Worm (Caenorhabditis elegans) whole organism, L3 larva: Measurements from ENCODE around the gene acs-11.

Source experiments
- R02D3.7 ChIP-seq: fragments of 150-350 bp; optimal IDR thresholded peaks from 2 replicates; lab custom pipeline; 2014; ENCODE audit warnings: missing biosample characterization, missing genetic modification characterization
- ZK546.5 ChIP-seq: sonication (generic microtip); optimal IDR thresholded peaks from 2 replicates; lab custom pipeline; 2017; ENCODE audit warnings: missing biosample characterization, missing genetic modification characterization
- aly-2 ChIP-seq: fragments of 150-350 bp; optimal IDR thresholded peaks from 2 replicates; lab custom pipeline; 2014; ENCODE audit warnings: missing biosample characterization, missing genetic modification characterization
- ama-1 ChIP-seq: fragments of 150-350 bp; optimal IDR thresholded peaks from 2 replicates; lab custom pipeline; 2018
- ceh-16 ChIP-seq: sonication (generic microtip); optimal IDR thresholded peaks from 2 replicates; lab custom pipeline; 2017; ENCODE audit warnings: missing biosample characterization, missing genetic modification characterization
- ceh-28 ChIP-seq: fragments of 150-350 bp; optimal IDR thresholded peaks from 2 replicates; lab custom pipeline; 2014; ENCODE audit warnings: missing biosample characterization, missing genetic modification reagents, missing genetic modification characterization
- ceh-9 ChIP-seq: sonication (generic microtip); optimal IDR thresholded peaks from 2 replicates; lab custom pipeline; 2018; ENCODE audit warnings: missing biosample characterization, missing genetic modification characterization
- daf-12 ChIP-seq: fragments of 150-350 bp; optimal IDR thresholded peaks from 2 replicates; lab custom pipeline; 2014; ENCODE audit warnings: missing biosample characterization, missing genetic modification reagents, missing genetic modification characterization
- egl-27 ChIP-seq: sonication (generic microtip); optimal IDR thresholded peaks from 4 replicates; lab custom pipeline; 2017; ENCODE audit warnings: missing biosample characterization, missing genetic modification reagents, missing genetic modification characterization
- egl-5 ChIP-seq: fragments of 150-350 bp; optimal IDR thresholded peaks from 2 replicates; lab custom pipeline; 2017; ENCODE audit warnings: missing biosample characterization, missing genetic modification reagents, missing genetic modification characterization, inconsistent platforms
- elt-1 ChIP-seq: fragments of 150-350 bp; optimal IDR thresholded peaks from 2 replicates; lab custom pipeline; 2014; ENCODE audit warnings: missing biosample characterization, missing genetic modification characterization
- elt-2 ChIP-seq: sonication (generic microtip); optimal IDR thresholded peaks from 2 replicates; lab custom pipeline; 2016; ENCODE audit warnings: missing genetic modification reagents, mild to moderate bottlenecking, missing genetic modification characterization, missing compliant biosample characterization
- elt-3 ChIP-seq, 3 experiments: fragments of 150-350 bp in 1 of 3; sonication (generic microtip) in 2 of 3; optimal IDR thresholded peaks; 2 replicates in 2 of 3; 4 replicates in 1 of 3; lab custom pipeline; 2014 to 2017; ENCODE audit warnings: missing biosample characterization in 3 of 3, missing genetic modification characterization in 3 of 3
- eor-1 ChIP-seq, 2 experiments: fragments of 150-350 bp; optimal IDR thresholded peaks; 2 replicates each; lab custom pipeline; 2014 to 2018; ENCODE audit warnings: missing biosample characterization in 2 of 2, missing genetic modification characterization in 2 of 2
- fkh-10 ChIP-seq: sonication (generic microtip); optimal IDR thresholded peaks from 2 replicates; lab custom pipeline; 2017; ENCODE audit warnings: missing biosample characterization, missing genetic modification reagents, missing genetic modification characterization
- fkh-2 ChIP-seq: fragments of 150-350 bp; optimal IDR thresholded peaks from 2 replicates; lab custom pipeline; 2014; ENCODE audit warnings: missing biosample characterization, missing genetic modification reagents, missing genetic modification characterization
- fos-1 ChIP-seq: fragments of 150-350 bp; optimal IDR thresholded peaks from 2 replicates; lab custom pipeline; 2014; ENCODE audit warnings: missing biosample characterization, missing genetic modification characterization
- hmg-11 ChIP-seq: sonication (generic microtip); optimal IDR thresholded peaks from 2 replicates; lab custom pipeline; 2016; ENCODE audit warnings: missing genetic modification characterization, missing compliant biosample characterization
- jun-1 ChIP-seq: fragments of 150-350 bp; optimal IDR thresholded peaks from 2 replicates; lab custom pipeline; 2014; ENCODE audit warnings: missing biosample characterization, missing genetic modification reagents, missing genetic modification characterization
- lin-15B ChIP-seq: fragments of 150-350 bp; optimal IDR thresholded peaks from 2 replicates; lab custom pipeline; 2014; ENCODE audit warnings: missing biosample characterization, missing genetic modification characterization
- lin-39 ChIP-seq: fragments of 150-350 bp; optimal IDR thresholded peaks from 2 replicates; lab custom pipeline; 2018; ENCODE audit warnings: missing biosample characterization, missing genetic modification reagents, missing genetic modification characterization
- lsy-12 ChIP-seq: sonication (generic microtip); optimal IDR thresholded peaks from 2 replicates; lab custom pipeline; 2016; ENCODE audit warnings: mild to moderate bottlenecking, missing genetic modification characterization, missing compliant biosample characterization
- mdl-1 ChIP-seq: fragments of 150-350 bp; optimal IDR thresholded peaks from 2 replicates; lab custom pipeline; 2014; ENCODE audit warnings: missing biosample characterization, missing genetic modification characterization
- mml-1 ChIP-seq: fragments of 150-350 bp; sonication (generic microtip); optimal IDR thresholded peaks from 3 replicates; lab custom pipeline; 2014; ENCODE audit warnings: missing biosample characterization, missing genetic modification characterization
- nfya-1 ChIP-seq: sonication (generic microtip); optimal IDR thresholded peaks from 2 replicates; lab custom pipeline; 2017; ENCODE audit warnings: missing genetic modification characterization, mild to moderate bottlenecking, missing compliant biosample characterization, antibody characterized with exemption, moderate library complexity; ENCODE audit not compliant: insufficient read depth
- nhr-11 ChIP-seq: fragments of 150-350 bp; optimal IDR thresholded peaks from 2 replicates; lab custom pipeline; 2014; ENCODE audit warnings: missing biosample characterization, missing genetic modification characterization
- nhr-12 ChIP-seq: fragments of 150-350 bp; optimal IDR thresholded peaks from 2 replicates; lab custom pipeline; 2014; ENCODE audit warnings: missing biosample characterization, missing genetic modification characterization
- nhr-23 ChIP-seq: fragments of 150-350 bp; optimal IDR thresholded peaks from 2 replicates; lab custom pipeline; 2014; ENCODE audit warnings: missing biosample characterization, missing genetic modification reagents, missing genetic modification characterization
- nhr-237 ChIP-seq: fragments of 150-350 bp; optimal IDR thresholded peaks from 2 replicates; lab custom pipeline; 2014; ENCODE audit warnings: missing biosample characterization, missing genetic modification characterization
- nhr-25 ChIP-seq: sonication (generic microtip); optimal IDR thresholded peaks from 2 replicates; lab custom pipeline; 2017; ENCODE audit warnings: missing biosample characterization, missing genetic modification characterization
- nhr-28 ChIP-seq: fragments of 150-350 bp; optimal IDR thresholded peaks from 2 replicates; lab custom pipeline; 2014; ENCODE audit warnings: missing biosample characterization, missing genetic modification characterization
- nhr-43 ChIP-seq: sonication (generic microtip); optimal IDR thresholded peaks from 2 replicates; lab custom pipeline; 2016; ENCODE audit warnings: mild to moderate bottlenecking, missing genetic modification characterization, missing compliant biosample characterization; ENCODE audit not compliant: poor library complexity, severe bottlenecking
- nhr-67 ChIP-seq: fragments of 150-350 bp; optimal IDR thresholded peaks from 2 replicates; lab custom pipeline; 2014; ENCODE audit warnings: missing biosample characterization, missing genetic modification characterization
- nhr-76 ChIP-seq: fragments of 150-350 bp; sonication (generic microtip); optimal IDR thresholded peaks from 5 replicates; lab custom pipeline; 2014; ENCODE audit warnings: missing biosample characterization, missing genetic modification characterization
- pha-4 ChIP-seq: fragments of 150-350 bp; optimal IDR thresholded peaks from 2 replicates; lab custom pipeline; 2014; ENCODE audit warnings: missing biosample characterization, missing genetic modification reagents, missing genetic modification characterization
- pqm-1 ChIP-seq: fragments of 150-350 bp; optimal IDR thresholded peaks from 2 replicates; lab custom pipeline; 2017; ENCODE audit warnings: missing biosample characterization, missing genetic modification characterization, inconsistent platforms
- skn-1 ChIP-seq: fragments of 150-350 bp; optimal IDR thresholded peaks from 2 replicates; lab custom pipeline; 2014; ENCODE audit warnings: missing biosample characterization, missing genetic modification characterization
- snpc-4 ChIP-seq: fragments of 150-350 bp; optimal IDR thresholded peaks from 2 replicates; lab custom pipeline; 2014; ENCODE audit warnings: missing biosample characterization, missing genetic modification characterization
- tbx-2 ChIP-seq: sonication (generic microtip); optimal IDR thresholded peaks from 2 replicates; lab custom pipeline; 2016; ENCODE audit warnings: mild to moderate bottlenecking, missing genetic modification characterization, missing compliant biosample characterization
- unc-39 ChIP-seq: sonication (generic microtip); optimal IDR thresholded peaks from 4 replicates; lab custom pipeline; 2017; ENCODE audit warnings: missing biosample characterization, missing genetic modification characterization
- unc-62 ChIP-seq: fragments of 150-350 bp; sonication (generic microtip); optimal IDR thresholded peaks from 4 replicates; lab custom pipeline; 2014; ENCODE audit warnings: missing biosample characterization, missing genetic modification reagents, missing genetic modification characterization
- zag-1 ChIP-seq: fragments of 150-350 bp; optimal IDR thresholded peaks from 2 replicates; lab custom pipeline; 2014; ENCODE audit warnings: missing biosample characterization, missing genetic modification characterization
- ztf-11 ChIP-seq: fragments of 150-350 bp; optimal IDR thresholded peaks from 2 replicates; lab custom pipeline; 2014; ENCODE audit warnings: missing biosample characterization, missing genetic modification characterization

acs-11 gene

DNA sequence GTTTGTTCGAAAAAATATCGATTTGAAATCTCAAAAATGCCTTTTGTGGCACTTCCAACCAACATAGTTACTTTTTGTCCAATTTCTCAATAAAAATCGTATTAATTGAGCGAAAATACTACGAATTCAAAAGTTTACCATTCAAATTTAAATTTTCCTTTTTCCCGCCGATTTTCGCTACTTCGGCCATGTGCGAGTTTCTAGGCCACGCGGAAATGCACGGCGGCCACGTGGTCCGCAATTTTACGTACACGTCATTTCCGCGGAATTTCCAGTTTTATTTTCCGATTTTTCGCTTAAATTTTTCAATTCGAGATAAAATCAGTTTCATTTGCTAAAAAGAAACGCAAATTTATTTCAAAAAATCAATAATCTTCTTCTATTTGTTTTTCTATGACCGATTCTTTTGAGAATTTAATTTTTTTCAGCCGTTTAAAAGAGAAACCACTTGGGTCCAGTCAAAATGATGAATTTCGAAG is 1.9 kb upstream of the acs-11 start, which contains the start of gene eas-1:
TSS of gene eas-1 (plus strand) at position 429 of the 479 bp plus-strand sequence.
- no peak for TF ChIP-seq ztf-11 (tag; lab: Kevin White, UChicago)
- TF ChIP-seq R02D3.7 (tag; lab: Kevin White, UChicago) = peak; percentile 25
- TF ChIP-seq ama-1 (lab: Kevin White, UChicago) = no peak
- no peak for TF ChIP-seq nhr-76 (tag; lab: Kevin White, UChicago)
- peak; percentile 57 for TF ChIP-seq jun-1
- no peak for TF ChIP-seq unc-62 (GFP tag; lab: Kevin White, UChicago)
- TF ChIP-seq egl-5 (tag; lab: Kevin White, UChicago) = no peak
- no peak for TF ChIP-seq elt-3 (tag; optimal IDR thresholded peaks at IDR 0.05; lab: Kevin White, UChicago)
- no peak for TF ChIP-seq pha-4
- TF ChIP-seq nhr-28 (tag; lab: Kevin White, UChicago) = no peak
- TF ChIP-seq nhr-23 (tag; lab: Kevin White, UChicago) = peak; percentile 81
- TF ChIP-seq egl-27 = no peak
- no peak for TF ChIP-seq elt-1 (tag; lab: Kevin White, UChicago)
- TF ChIP-seq nhr-237 (tag; lab: Kevin White, UChicago) = no peak
- no peak for TF ChIP-seq nhr-67 (tag; lab: Kevin White, UChicago)
- peak; percentile 72 for TF ChIP-seq snpc-4
- TF ChIP-seq fos-1 = no peak
- TF ChIP-seq lsy-12 (tag; lab: Kevin White, UChicago) = peak; percentile 82
- TF ChIP-seq eor-1 (tag; optimal IDR thresholded peaks at IDR 0.05; lab: Kevin White, UChicago) = no peak
- peak; percentile 22 for TF ChIP-seq hmg-11 (tag; lab: Kevin White, UChicago)
- no peak for TF ChIP-seq zag-1 (tag; lab: Kevin White, UChicago)
- no peak for TF ChIP-seq ceh-16 (tag; lab: Kevin White, UChicago)
- TF ChIP-seq daf-12 (tag; lab: Kevin White, UChicago) = no peak
- peak; percentile 35 for TF ChIP-seq ceh-28 (tag; lab: Kevin White, UChicago)
- peak; percentile 62 for TF ChIP-seq elt-2 (tag; lab: Kevin White, UChicago)
- peak; percentile 3 for TF ChIP-seq tbx-2 (tag; lab: Kevin White, UChicago)
- TF ChIP-seq pqm-1 (tag; lab: Kevin White, UChicago) = peak; percentile 21
- TF ChIP-seq fkh-10 (GFP tag; lab: Kevin White, UChicago) = no peak
- no peak for TF ChIP-seq nhr-12 (tag; lab: Kevin White, UChicago)
- peak; percentile 90 for TF ChIP-seq nhr-43 (tag; lab: Kevin White, UChicago)
- TF ChIP-seq aly-2 = no peak
- TF ChIP-seq lin-15B (tag; lab: Kevin White, UChicago) = peak; percentile 82
- TF ChIP-seq ceh-9 = no peak
- TF ChIP-seq mml-1 (tag; lab: Kevin White, UChicago) = no peak
- TF ChIP-seq skn-1 (tag; lab: Kevin White, UChicago) = peak; percentile 44
- no peak for TF ChIP-seq fkh-2 (tag; lab: Kevin White, UChicago)
- TF ChIP-seq mdl-1 = peak; percentile 53
- TF ChIP-seq lin-39 (tag; lab: Kevin White, UChicago) = peak; percentile 52
- peak; percentile 82 for TF ChIP-seq nfya-1
- no peak for TF ChIP-seq ZK546.5
- TF ChIP-seq unc-39 = no peak
- no peak for TF ChIP-seq nhr-11
- TF ChIP-seq nhr-25 (tag; lab: Kevin White, UChicago) = peak; percentile 77
- TF ChIP-seq, all 47 proteins: peak for 17

DNA sequence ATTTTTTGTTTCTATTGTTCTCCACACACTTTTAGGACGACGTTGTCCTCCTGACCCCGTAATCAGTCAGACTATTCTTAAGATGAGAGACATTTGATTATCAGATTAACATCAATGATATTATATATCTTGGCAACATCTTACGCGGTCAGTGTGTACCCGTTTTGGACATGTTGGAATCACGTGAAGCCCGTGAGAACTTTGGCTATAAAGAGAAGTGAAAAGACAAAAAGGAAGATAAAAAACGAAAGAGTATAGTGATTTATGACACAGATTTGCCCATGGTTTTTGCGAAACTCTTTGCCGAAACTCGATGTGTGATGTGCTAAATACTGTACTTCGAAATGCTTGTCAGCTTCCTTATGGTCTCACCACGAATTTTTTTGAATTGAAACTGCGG is 3.3 kb downstream of the acs-11 start:
- TF ChIP-seq lsy-12 (tag; lab: Kevin White, UChicago) (peak; percentile 52), nhr-23 (tag; lab: Kevin White, UChicago) (peak; percentile 92), elt-2 (tag; lab: Kevin White, UChicago) (peak; percentile 1), elt-3 (tag; optimal IDR thresholded peaks at IDR 0.05; lab: Kevin White, UChicago) (peak in 2 of 3 experiments; percentile 24 to 78), daf-12 (tag; lab: Kevin White, UChicago) (no peak), mml-1 (tag; lab: Kevin White, UChicago) (peak; percentile 34), nfya-1 (peak; percentile 3), lin-39 (tag; lab: Kevin White, UChicago) (no peak), fkh-10 (GFP tag; lab: Kevin White, UChicago) (no peak), tbx-2 (tag; lab: Kevin White, UChicago) (peak; percentile 24), skn-1 (tag; lab: Kevin White, UChicago) (no peak), nhr-25 (tag; lab: Kevin White, UChicago) (peak; percentile 88), nhr-76 (tag; lab: Kevin White, UChicago) (no peak), nhr-11 (peak; percentile 84), unc-62 (GFP tag; lab: Kevin White, UChicago) (no peak), nhr-43 (tag; lab: Kevin White, UChicago) (peak; percentile 95)
